Fruit fly (Drosophila melanogaster) whole organism, embryonic: Measurements from ENCODE around the gene PCNA2.

Source experiments
- Abd-B ChIP-seq: fragments of 200-800 bp; sonication (Bioruptor generic); optimal IDR thresholded peaks from 2 replicates; lab custom pipeline; 2018; ENCODE audit warnings: missing biosample characterization, mild to moderate bottlenecking, missing genetic modification characterization, moderate library complexity
- B-H1 ChIP-seq: fragments of 200-800 bp; sonication (Bioruptor generic); IDR thresholded peaks from 3 replicates; pipeline ENCODE4 v1.3.6; 2022; ENCODE audit warnings: missing biosample characterization, missing genetic modification characterization
- CG10209 ChIP-seq: fragments of 200-800 bp; sonication (Bioruptor generic); optimal IDR thresholded peaks from 3 replicates; lab custom pipeline; 2017; ENCODE audit warnings: missing biosample characterization, mild to moderate bottlenecking, missing genetic modification characterization, missing genetic modification reagents
- CG11696 ChIP-seq: fragments of 200-800 bp; sonication (Bioruptor generic); IDR thresholded peaks from 2 replicates; pipeline ENCODE4 v1.3.6; 2022; ENCODE audit warnings: missing biosample characterization, missing genetic modification characterization
- CG12942 ChIP-seq: fragments of 200-800 bp; sonication (Bioruptor generic); optimal IDR thresholded peaks from 3 replicates; lab custom pipeline; 2016; ENCODE audit warnings: missing biosample characterization, missing genetic modification characterization
- CG1529 ChIP-seq: fragments of 200-800 bp; sonication (Bioruptor generic); optimal IDR thresholded peaks from 3 replicates; lab custom pipeline; 2018; ENCODE audit warnings: missing biosample characterization, missing genetic modification characterization
- CG15601 ChIP-seq: fragments of 200-800 bp; sonication (Bioruptor generic); optimal IDR thresholded peaks from 3 replicates; lab custom pipeline; 2019; ENCODE audit warnings: missing biosample characterization, mild to moderate bottlenecking, missing genetic modification characterization, moderate library complexity
- CG1647 ChIP-seq: fragments of 200-800 bp; sonication (Bioruptor generic); optimal IDR thresholded peaks from 3 replicates; lab custom pipeline; 2016; ENCODE audit warnings: missing biosample characterization, missing genetic modification characterization
- CG17328 ChIP-seq: fragments of 200-800 bp; sonication (Bioruptor generic); IDR thresholded peaks from 2 replicates; pipeline ENCODE4 v1.3.6; 2022; ENCODE audit warnings: missing biosample characterization, missing genetic modification characterization
- CG18011 ChIP-seq: fragments of 200-800 bp; sonication (Bioruptor generic); optimal IDR thresholded peaks from 2 replicates; lab custom pipeline; 2017; ENCODE audit warnings: missing biosample characterization, missing genetic modification characterization, mild to moderate bottlenecking, moderate library complexity, missing genotype
- CG2129 ChIP-seq: fragments of 200-800 bp; sonication (Bioruptor generic); IDR thresholded peaks from 2 replicates; pipeline ENCODE4 v1.3.6; 2022; ENCODE audit warnings: missing biosample characterization, missing genetic modification characterization; ENCODE audit not compliant: partially characterized antibody
- CG2712 ChIP-seq: fragments of 200-800 bp; optimal IDR thresholded peaks from 3 replicates; lab custom pipeline; 2019; ENCODE audit warnings: missing biosample characterization, mild to moderate bottlenecking, missing genetic modification characterization, moderate library complexity
- CG32772 ChIP-seq: fragments of 200-800 bp; sonication (Bioruptor generic); IDR thresholded peaks from 2 replicates; pipeline ENCODE4 v1.3.6; 2022; ENCODE audit warnings: missing biosample characterization, missing genetic modification characterization
- CG43689 ChIP-seq: fragments of 200-800 bp; sonication (Bioruptor generic); IDR thresholded peaks from 2 replicates; pipeline ENCODE4 v1.3.6; 2022; ENCODE audit warnings: missing biosample characterization, missing genetic modification characterization
- CG4820 ChIP-seq: fragments of 200-800 bp; sonication (Bioruptor generic); optimal IDR thresholded peaks from 3 replicates; lab custom pipeline; 2016; ENCODE audit warnings: missing biosample characterization, missing genetic modification characterization
- CG7556 ChIP-seq: fragments of 200-800 bp; sonication (Bioruptor generic); optimal IDR thresholded peaks from 2 replicates; lab custom pipeline; 2017; ENCODE audit warnings: missing biosample characterization, mild to moderate bottlenecking, missing genetic modification characterization
- CG7963 ChIP-seq: fragments of 200-800 bp; sonication (Bioruptor generic); IDR thresholded peaks from 3 replicates; pipeline ENCODE4 v1.3.6; 2022; ENCODE audit warnings: missing biosample characterization, missing genetic modification characterization; ENCODE audit not compliant: partially characterized antibody
- CG9797 ChIP-seq: fragments of 200-800 bp; sonication (Bioruptor generic); optimal IDR thresholded peaks from 3 replicates; lab custom pipeline; 2018; ENCODE audit warnings: missing biosample characterization, mild to moderate bottlenecking, missing genetic modification characterization
- CHES-1-like ChIP-seq: fragments of 200-800 bp; sonication (Bioruptor generic); optimal IDR thresholded peaks from 2 replicates; lab custom pipeline; 2016; ENCODE audit warnings: missing biosample characterization, missing genetic modification characterization
- Dfd ChIP-seq, 2 experiments: fragments of >200 bp; optimal IDR thresholded peaks; 2 replicates each; lab custom pipeline; 2017; ENCODE audit warnings: missing biosample characterization in 2 of 2, missing genetic modification characterization in 2 of 2
- HLH54F ChIP-seq: fragments of 200-800 bp; sonication (Bioruptor generic); optimal IDR thresholded peaks from 3 replicates; lab custom pipeline; 2016; ENCODE audit warnings: missing biosample characterization, missing genetic modification characterization
- Hey ChIP-seq: fragments of 200-800 bp; sonication (Bioruptor generic); optimal IDR thresholded peaks from 3 replicates; lab custom pipeline; 2018; ENCODE audit warnings: missing biosample characterization, mild to moderate bottlenecking, missing genetic modification characterization
- Hsf ChIP-seq: fragments of 200-800 bp; sonication (Bioruptor generic); optimal IDR thresholded peaks from 3 replicates; lab custom pipeline; 2016; ENCODE audit warnings: missing biosample characterization, missing genetic modification characterization
- Kr ChIP-seq: fragments of 200-800 bp; sonication (Bioruptor generic); optimal IDR thresholded peaks from 2 replicates; lab custom pipeline; 2017; ENCODE audit warnings: missing biosample characterization, mild to moderate bottlenecking, missing genetic modification characterization
- Lhr ChIP-seq: fragments of 200-800 bp; sonication (Bioruptor generic); optimal IDR thresholded peaks from 3 replicates; lab custom pipeline; 2017; ENCODE audit warnings: mild to moderate bottlenecking, missing biosample characterization, missing genetic modification reagents, missing genetic modification characterization
- Med ChIP-seq: fragments of 200-800 bp; sonication (Bioruptor generic); peaks from one replicate; lab custom pipeline; 2016; ENCODE audit warnings: missing biosample characterization, missing genetic modification characterization, mild to moderate bottlenecking, inconsistent platforms, moderate library complexity
- Mrtf ChIP-seq: fragments of 200-800 bp; sonication (Bioruptor generic); IDR thresholded peaks from 3 replicates; pipeline ENCODE4 v1.3.6; 2022; ENCODE audit warnings: missing biosample characterization, missing genetic modification characterization
- Ptx1 ChIP-seq: fragments of 200-800 bp; sonication (Bioruptor generic); IDR thresholded peaks from 2 replicates; pipeline ENCODE4 v1.3.6; 2022; ENCODE audit warnings: missing biosample characterization, missing genetic modification characterization
- az2 ChIP-seq: fragments of 200-800 bp; sonication (Bioruptor generic); optimal IDR thresholded peaks from 3 replicates; lab custom pipeline; 2016; ENCODE audit warnings: missing biosample characterization, missing genetic modification characterization
- bsh ChIP-seq, 2 experiments: fragments of 200-800 bp; sonication (Bioruptor generic); optimal IDR thresholded peaks; 2 replicates each; lab custom pipeline; 2017 to 2018; ENCODE audit warnings: mild to moderate bottlenecking in 2 of 2, missing biosample characterization in 2 of 2, missing genetic modification characterization in 2 of 2, moderate library complexity in 1 of 2
- btn ChIP-seq: fragments of 200-800 bp; sonication (Bioruptor generic); optimal IDR thresholded peaks from 2 replicates; lab custom pipeline; 2016; ENCODE audit warnings: missing biosample characterization, missing genetic modification characterization
- dysf ChIP-seq: fragments of 200-800 bp; sonication (Bioruptor generic); IDR thresholded peaks from 3 replicates; pipeline ENCODE4 v1.3.6; 2022; ENCODE audit warnings: missing biosample characterization, missing genetic modification characterization
- fd96Cb ChIP-seq: fragments of 200-800 bp; sonication (Bioruptor generic); optimal IDR thresholded peaks from 2 replicates; lab custom pipeline; 2018; ENCODE audit warnings: missing biosample characterization, mild to moderate bottlenecking, missing genetic modification characterization, moderate library complexity
- grn ChIP-seq: fragments of 200-800 bp; sonication (Bioruptor generic); optimal IDR thresholded peaks from 3 replicates; lab custom pipeline; 2017; ENCODE audit warnings: missing biosample characterization, missing genetic modification characterization
- her ChIP-seq: fragments of 200-800 bp; sonication (Bioruptor generic); optimal IDR thresholded peaks from 2 replicates; lab custom pipeline; 2016; ENCODE audit warnings: missing biosample characterization, missing genetic modification characterization
- ind ChIP-seq: fragments of 200-800 bp; sonication (Bioruptor generic); optimal IDR thresholded peaks from 3 replicates; lab custom pipeline; 2016; ENCODE audit warnings: missing biosample characterization, missing genetic modification characterization
- knrl ChIP-seq: fragments of 200-800 bp; sonication (Bioruptor generic); IDR thresholded peaks from 3 replicates; pipeline ENCODE4 v1.3.6; 2022; ENCODE audit warnings: missing biosample characterization, missing genetic modification characterization; ENCODE audit not compliant: partially characterized antibody
- lov ChIP-seq, 2 experiments: fragments of 200-800 bp in 1 of 2; fragments of >200 bp in 1 of 2; sonication (Bioruptor generic) in 1 of 2; IDR thresholded peaks in 1 of 2; optimal IDR thresholded peaks in 1 of 2; 2 replicates in 1 of 2; 3 replicates in 1 of 2; pipeline versions ENCODE4 v1.3.6 to Lab custom; 2017 to 2022; ENCODE audit warnings: missing biosample characterization in 1 of 2, missing genetic modification characterization in 1 of 2
- otp ChIP-seq: fragments of 200-800 bp; sonication (Bioruptor generic); IDR thresholded peaks from 3 replicates; pipeline ENCODE4, ENCODE4 v1.3.6; 2022; ENCODE audit warnings: missing biosample characterization, missing genetic modification characterization
- pan ChIP-seq, 4 experiments: fragments of >200 bp in 3 of 4; fragments of 200-800 bp in 1 of 4; sonication (Bioruptor generic) in 1 of 4; optimal IDR thresholded peaks in 3 of 4; IDR thresholded peaks in 1 of 4; 2 replicates each; pipeline versions ENCODE4 v1.3.6 to Lab custom; 2017 to 2022; ENCODE audit warnings: missing biosample characterization in 2 of 4, missing genetic modification characterization in 2 of 4, mixed read lengths in 1 of 4
- peb ChIP-seq: fragments of 200-800 bp; sonication (Bioruptor generic); IDR thresholded peaks from 2 replicates; pipeline ENCODE4 v1.3.6; 2022; ENCODE audit warnings: missing biosample characterization, missing genetic modification characterization
- sisA ChIP-seq: fragments of 200-800 bp; sonication (Bioruptor generic); IDR thresholded peaks from 2 replicates; pipeline ENCODE4 v1.3.6; 2022; ENCODE audit warnings: missing biosample characterization, missing genetic modification characterization
- sr ChIP-seq: fragments of 200-800 bp; sonication (Bioruptor generic); IDR thresholded peaks from 3 replicates; pipeline ENCODE4 v1.3.6; 2022; ENCODE audit warnings: missing biosample characterization, missing genetic modification characterization
- stc ChIP-seq: fragments of 200-800 bp; sonication (Bioruptor generic); IDR thresholded peaks from 2 replicates; pipeline ENCODE4 v1.3.6; 2022; ENCODE audit warnings: missing biosample characterization, missing genetic modification characterization
- trem ChIP-seq: fragments of 200-800 bp; optimal IDR thresholded peaks from 3 replicates; lab custom pipeline; 2019; ENCODE audit warnings: missing biosample characterization, mild to moderate bottlenecking, missing genetic modification characterization, moderate library complexity
- vfl ChIP-seq: fragments of 200-800 bp; sonication (Bioruptor generic); optimal IDR thresholded peaks from 2 replicates; lab custom pipeline; 2016; ENCODE audit warnings: missing biosample characterization, missing genetic modification characterization
- wdn ChIP-seq: fragments of 200-800 bp; sonication (Bioruptor generic); IDR thresholded peaks from 2 replicates; pipeline ENCODE4 v1.3.6; 2022; ENCODE audit warnings: missing biosample characterization, missing genetic modification characterization
- zfh1 ChIP-seq: fragments of 200-800 bp; sonication (Bioruptor generic); IDR thresholded peaks from 3 replicates; pipeline ENCODE4 v1.3.6; 2022; ENCODE audit warnings: missing biosample characterization, missing genetic modification characterization
- zfh2 ChIP-seq: fragments of 200-800 bp; sonication (Bioruptor generic); optimal IDR thresholded peaks from 2 replicates; lab custom pipeline; 2016; ENCODE audit warnings: missing biosample characterization, missing genetic modification characterization

The PCNA2 gene

dm6 chr2L:19577187-19577765 is 6.5 kb downstream of the PCNA2 start, which contains the start of the genes spi and msb1l (continued):
- peak; percentile 70 for TF ChIP-seq knrl (GFP tag; lab: Robert Waterston, UW)
- no peak for TF ChIP-seq CG7963
- TF ChIP-seq Hey = no peak
- TF ChIP-seq bsh (GFP tag; optimal IDR thresholded peaks at IDR 0.05; lab: Kevin White, UChicago) = peak in 1 of 2 experiments; percentile 15
- TF ChIP-seq CG32772 (GFP tag; lab: Robert Waterston, UW) = peak; percentile 52
- 0 out of 3 replicates have a peak, but pooled peaks have one; percentile 5 for TF ChIP-seq otp (GFP tag; lab: Robert Waterston, UW)
- no peak for TF ChIP-seq lov (optimal IDR thresholded peaks at IDR 0.05; lab: Kevin White, UChicago)
- TF ChIP-seq lov (GFP tag; IDR thresholded peaks at IDR 0.05; lab: Robert Waterston, UW) = 0 out of 3 replicates have a peak, but pooled peaks have one; percentile 37
- TF ChIP-seq Lhr (GFP tag; lab: Kevin White, UChicago) = peak; percentile 71
- TF ChIP-seq HLH54F (GFP tag; lab: Kevin White, UChicago) = peak; percentile 42
- TF ChIP-seq CG1529 (GFP tag; lab: Kevin White, UChicago) = no peak
- TF ChIP-seq CG17328 (GFP tag; lab: Robert Waterston, UW) = 0 out of 2 replicates have a peak, but pooled peaks have one; percentile 3
- peak; percentile 49; the same call in 1 of the 2 replicates for TF ChIP-seq sisA
- TF ChIP-seq dysf (GFP tag; lab: Robert Waterston, UW) = no peak; the same call in 2 of the 3 replicates
- TF ChIP-seq sr (GFP tag; lab: Robert Waterston, UW) = no peak
- peak; percentile 22 for TF ChIP-seq CG12942 (GFP tag; lab: Kevin White, UChicago)
- TF ChIP-seq zfh2 (GFP tag; lab: Kevin White, UChicago) = peak; percentile 59
- peak; percentile 42 for TF ChIP-seq CG15601
- TF ChIP-seq CG4820 (GFP tag; lab: Kevin White, UChicago) = peak; percentile 46
- TF ChIP-seq CG2129 (GFP tag; lab: Robert Waterston, UW) = peak; percentile 20; the same call in 1 of the 2 replicates
- no peak for TF ChIP-seq stc
- no peak for TF ChIP-seq btn (GFP tag; lab: Kevin White, UChicago)
- peak; percentile 4 for TF ChIP-seq CG1647 (GFP tag; lab: Kevin White, UChicago)
- peak; percentile 45 for TF ChIP-seq fd96Cb (tag; lab: Kevin White, UChicago)
- peak; percentile 33 for TF ChIP-seq CG10209 (GFP tag; lab: Kevin White, UChicago)
- no peak for TF ChIP-seq CG11696 (GFP tag; lab: Robert Waterston, UW)
- TF ChIP-seq B-H1 = no peak
- TF ChIP-seq Kr (GFP tag; lab: Kevin White, UChicago) = no peak
- peak; percentile 62 for TF ChIP-seq ind (GFP tag; lab: Kevin White, UChicago)
- TF ChIP-seq her (GFP tag; lab: Kevin White, UChicago) = no peak
- TF ChIP-seq zfh1 (GFP tag; lab: Robert Waterston, UW) = no peak; the same call in 2 of the 3 replicates
- no peak for TF ChIP-seq CG18011
- no peak for TF ChIP-seq pan (optimal IDR thresholded peaks at IDR 0.05; lab: Kevin White, UChicago)
- no peak for TF ChIP-seq pan (GFP tag; optimal IDR thresholded peaks at IDR 0.05 in 1 of 2, IDR thresholded peaks at IDR 0.05 in 1 of 2)
- peak; percentile 66 for TF ChIP-seq CG2712 (tag; lab: Kevin White, UChicago)
- TF ChIP-seq Hsf (GFP tag; lab: Kevin White, UChicago) = no peak
- peak; percentile 80 for TF ChIP-seq Abd-B (GFP tag; lab: Kevin White, UChicago)
- peak; percentile 74 for TF ChIP-seq Ptx1 (GFP tag; lab: Robert Waterston, UW)
- TF ChIP-seq Dfd (GFP tag; optimal IDR thresholded peaks at IDR 0.05; lab: Kevin White, UChicago) = no peak
- TF ChIP-seq wdn (GFP tag; lab: Robert Waterston, UW) = no peak
- no peak for TF ChIP-seq grn (GFP tag; lab: Kevin White, UChicago)
- 0 out of 2 replicates have a peak, but pooled peaks have one; percentile 7 for TF ChIP-seq peb
- TF ChIP-seq CHES-1-like = no peak
- peak; percentile 70 for TF ChIP-seq Med (GFP tag; lab: Kevin White, UChicago)
- TF ChIP-seq CG9797 (GFP tag; lab: Kevin White, UChicago) = peak; percentile 33
- TF ChIP-seq trem = peak; percentile 74
- no peak for TF ChIP-seq CG43689 (GFP tag; lab: Robert Waterston, UW)
- TF ChIP-seq az2 (GFP tag; lab: Kevin White, UChicago) = peak; percentile 57
- peak; percentile 65 for TF ChIP-seq CG7556 (GFP tag; lab: Kevin White, UChicago)
- TF ChIP-seq vfl (GFP tag; lab: Kevin White, UChicago) = no peak
- no peak for TF ChIP-seq Mrtf (GFP tag; lab: Robert Waterston, UW)
